Worm (Caenorhabditis elegans) whole organism, L4 larva: Measurements from ENCODE around the gene F59A6.4.

Source experiments
- ZK546.5 ChIP-seq, 2 experiments: sonication (generic microtip); optimal IDR thresholded peaks; 2 replicates each; lab custom pipeline; 2017; ENCODE audit warnings: missing biosample characterization in 2 of 2, missing genetic modification characterization in 2 of 2
- egl-27 ChIP-seq: sonication (generic microtip); optimal IDR thresholded peaks from 3 replicates; lab custom pipeline; 2017; ENCODE audit warnings: missing biosample characterization, missing genetic modification reagents, missing genetic modification characterization
- lsy-2 ChIP-seq, 2 experiments: fragments of 150-350 bp in 1 of 2; sonication (generic microtip) in 1 of 2; optimal IDR thresholded peaks; 2 replicates each; lab custom pipeline; 2014 to 2017; ENCODE audit warnings: missing biosample characterization in 2 of 2, missing genetic modification characterization in 2 of 2

- TF ChIP-seq ZK546.5 (tag; optimal IDR thresholded peaks at IDR 0.05; lab: Kevin White, UChicago) (no peak), egl-27 (tag; lab: Kevin White, UChicago) (no peak), lsy-2 (tag; optimal IDR thresholded peaks at IDR 0.05; lab: Kevin White, UChicago) (no peak)
Measured at ce11 chrII:4984151-4984550, 20.7 kb upstream of the F59A6.4 start.
